Worm (Caenorhabditis elegans) whole organism, early embryonic: ENCODE data around the gene ZC250.5.

ENCODE experiments used
- B0310.2 ChIP-seq: sonication (generic microtip); optimal IDR thresholded peaks from 2 replicates; lab custom pipeline; 2016; ENCODE audit warnings: mild to moderate bottlenecking, missing genetic modification characterization, missing compliant biosample characterization
- F13C5.2 ChIP-seq: sonication (generic microtip); optimal IDR thresholded peaks from 2 replicates; lab custom pipeline; 2017; ENCODE audit warnings: mild to moderate bottlenecking, missing genetic modification characterization, inconsistent platforms, missing compliant biosample characterization
- aly-1 ChIP-seq: sonication (generic microtip); optimal IDR thresholded peaks from 2 replicates; lab custom pipeline; 2016; ENCODE audit warnings: missing genetic modification characterization, missing compliant biosample characterization
- ama-1 ChIP-seq: fragments of 150-350 bp; optimal IDR thresholded peaks from 2 replicates; lab custom pipeline; 2014
- ceh-13 ChIP-seq: fragments of 200-800 bp; sonication (Bioruptor generic); optimal IDR thresholded peaks from 2 replicates; lab custom pipeline; 2018; ENCODE audit warnings: mild to moderate bottlenecking, missing genetic modification characterization, missing compliant biosample characterization
- ceh-36 ChIP-seq: sonication (generic microtip); optimal IDR thresholded peaks from 2 replicates; lab custom pipeline; 2016; ENCODE audit warnings: missing genetic modification characterization, inconsistent platforms, missing compliant biosample characterization
- ets-7 ChIP-seq: sonication (generic microtip); optimal IDR thresholded peaks from 2 replicates; lab custom pipeline; 2016; ENCODE audit warnings: missing genotype, missing genetic modification characterization, missing compliant biosample characterization
- flt-1 ChIP-seq: fragments of 200-800 bp; sonication (Bioruptor generic); IDR thresholded peaks from 2 replicates; pipeline ENCODE4 v1.3.6; 2022; ENCODE audit warnings: missing genetic modification characterization, missing compliant biosample characterization
- hmbx-1 ChIP-seq: sonication (generic microtip); optimal IDR thresholded peaks from 2 replicates; lab custom pipeline; 2016; ENCODE audit warnings: mild to moderate bottlenecking, missing genetic modification characterization, missing compliant biosample characterization
- hmg-4 ChIP-seq: fragments of 200-800 bp; sonication (Bioruptor generic); optimal IDR thresholded peaks from 2 replicates; lab custom pipeline; 2018; ENCODE audit warnings: mild to moderate bottlenecking, missing genetic modification characterization, missing compliant biosample characterization
- hnd-1 ChIP-seq: sonication (generic microtip); optimal IDR thresholded peaks from 2 replicates; lab custom pipeline; 2016; ENCODE audit warnings: missing genetic modification characterization, missing compliant biosample characterization
- pes-1 ChIP-seq: fragments of 200-800 bp; sonication (Bioruptor generic); IDR thresholded peaks from 2 replicates; pipeline ENCODE4 v1.3.6; 2022; ENCODE audit warnings: missing genetic modification reagents, missing genetic modification characterization, missing compliant biosample characterization
- scrt-1 ChIP-seq: fragments of 200-800 bp; sonication (Bioruptor generic); IDR thresholded peaks from 2 replicates; pipeline ENCODE4 v1.3.6; 2022; ENCODE audit warnings: missing genetic modification characterization, missing compliant biosample characterization
- sea-1 ChIP-seq: fragments of 200-800 bp; sonication (Bioruptor generic); conservative IDR thresholded peaks from 2 replicates; pipeline ENCODE4 v1.3.6; 2022; ENCODE audit warnings: missing genetic modification characterization, missing compliant biosample characterization
- tbx-11 ChIP-seq: fragments of 200-800 bp; sonication (Bioruptor generic); IDR thresholded peaks from 2 replicates; pipeline ENCODE4 v1.3.6; 2022; ENCODE audit warnings: missing genetic modification characterization, missing compliant biosample characterization
- tbx-37 ChIP-seq: fragments of 200-800 bp; sonication (Bioruptor generic); conservative IDR thresholded peaks from 2 replicates; pipeline ENCODE4 v1.3.6; 2022; ENCODE audit warnings: missing genetic modification reagents, missing genetic modification characterization, missing compliant biosample characterization
- tra-4 ChIP-seq: sonication (generic microtip); optimal IDR thresholded peaks from 2 replicates; lab custom pipeline; 2017; ENCODE audit warnings: missing genetic modification characterization, missing compliant biosample characterization

Gene ZC250.5

ce11 chrV:5799373-5799772, 6.2 kb upstream of the ZC250.5 start, which contains the start of gene cyn-17:
TSS of gene cyn-17 (plus strand) at chrV:5799673.
- no peak for TF ChIP-seq ets-7 (tag; lab: Kevin White, UChicago)
- no peak for TF ChIP-seq B0310.2 (tag; lab: Kevin White, UChicago)
- TF ChIP-seq scrt-1 (GFP tag; lab: Robert Waterston, UW) = no peak
- no peak for TF ChIP-seq sea-1 (GFP tag; lab: Robert Waterston, UW)
- no peak for TF ChIP-seq hnd-1
- no peak for TF ChIP-seq hmg-4 (GFP tag; lab: Kevin White, UChicago)
- no peak for TF ChIP-seq aly-1 (tag; lab: Kevin White, UChicago)
- TF ChIP-seq pes-1 = no peak
- TF ChIP-seq tbx-11 (GFP tag; lab: Robert Waterston, UW) = no peak
- no peak for TF ChIP-seq hmbx-1

DNA sequence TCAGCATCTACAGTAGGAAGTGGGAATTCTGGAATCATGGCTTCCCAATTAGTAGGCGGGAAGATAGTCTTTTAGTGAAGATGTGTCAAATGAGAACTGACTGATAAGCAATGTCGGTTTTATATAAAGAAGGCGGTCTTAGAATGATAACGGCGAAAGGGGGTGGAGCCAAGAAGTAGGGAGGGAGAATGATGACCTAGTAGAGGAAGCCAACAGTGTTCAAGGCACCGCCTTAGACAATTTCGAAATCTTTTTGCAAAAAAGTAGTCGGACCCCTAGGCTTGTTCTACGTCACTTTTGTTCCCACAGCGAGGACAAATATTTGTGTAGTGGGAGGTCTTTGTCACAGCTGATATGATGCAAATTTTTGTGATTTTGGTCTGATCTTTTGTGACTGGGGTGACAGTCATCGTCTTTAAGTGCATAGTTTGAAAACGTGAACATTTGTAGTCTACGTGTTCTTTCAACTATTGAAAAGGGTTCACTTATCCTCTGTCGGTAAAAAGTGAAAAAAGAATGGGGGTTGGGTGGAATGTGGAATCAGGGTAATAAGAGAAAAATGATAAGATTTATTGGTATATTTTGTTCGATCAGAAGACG, 7.6 kb downstream of the ZC250.5 start, which contains the start of gene ZC250.4:
Gene ZC250.4, minus strand, starts transcription at position 78 of the 600 bp plus-strand sequence.
- TF ChIP-seq tbx-11 (GFP tag; lab: Robert Waterston, UW) (no peak), flt-1 (GFP tag; lab: Robert Waterston, UW) (no peak), pes-1 (no peak), sea-1 (GFP tag; lab: Robert Waterston, UW) (no peak), tbx-37 (GFP tag; lab: Robert Waterston, UW) (no peak), hmbx-1 (no peak), ets-7 (tag; lab: Kevin White, UChicago) (no peak), hnd-1 (no peak), ceh-36 (tag; lab: Kevin White, UChicago) (no peak), F13C5.2 (tag; lab: Kevin White, UChicago) (no peak), tra-4 (no peak), ama-1 (lab: Kevin White, UChicago) (no peak), scrt-1 (GFP tag; lab: Robert Waterston, UW) (no peak), ceh-13 (GFP tag; lab: Kevin White, UChicago) (no peak)

DNA sequence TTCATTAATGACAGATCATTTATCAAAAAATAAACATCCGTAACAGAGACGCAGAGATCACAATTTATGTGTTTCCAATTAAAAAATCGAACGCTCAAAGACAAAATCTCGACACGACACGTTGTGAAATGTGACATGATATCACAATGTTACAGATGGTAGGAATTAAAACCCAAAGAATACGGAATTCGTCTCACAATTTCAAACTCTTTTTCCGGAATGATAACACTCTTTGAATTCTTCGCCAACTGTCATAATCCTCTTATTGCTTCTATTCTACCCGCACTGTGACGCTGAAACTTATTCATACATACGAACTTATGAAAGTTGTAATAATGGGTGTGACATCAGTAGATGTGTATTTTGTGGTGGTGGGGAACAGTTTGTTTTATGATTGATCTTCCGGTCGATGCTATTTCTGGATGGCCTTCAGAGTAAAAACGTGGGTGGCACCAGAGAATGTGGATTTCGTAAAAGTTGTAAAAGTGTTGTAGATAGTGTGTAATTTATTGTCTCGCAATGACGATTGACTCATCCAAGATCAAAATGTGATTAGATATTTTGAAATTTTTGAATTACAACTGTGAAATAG, 11.0 kb downstream of the ZC250.5 start:
- TF ChIP-seq F13C5.2 (tag; lab: Kevin White, UChicago) (no peak), tra-4 (no peak), ets-7 (tag; lab: Kevin White, UChicago) (no peak), sea-1 (GFP tag; lab: Robert Waterston, UW) (no peak), tbx-11 (GFP tag; lab: Robert Waterston, UW) (no peak), tbx-37 (GFP tag; lab: Robert Waterston, UW) (no peak), aly-1 (tag; lab: Kevin White, UChicago) (no peak), hmbx-1 (no peak), flt-1 (GFP tag; lab: Robert Waterston, UW) (no peak), B0310.2 (tag; lab: Kevin White, UChicago) (no peak)

DNA sequence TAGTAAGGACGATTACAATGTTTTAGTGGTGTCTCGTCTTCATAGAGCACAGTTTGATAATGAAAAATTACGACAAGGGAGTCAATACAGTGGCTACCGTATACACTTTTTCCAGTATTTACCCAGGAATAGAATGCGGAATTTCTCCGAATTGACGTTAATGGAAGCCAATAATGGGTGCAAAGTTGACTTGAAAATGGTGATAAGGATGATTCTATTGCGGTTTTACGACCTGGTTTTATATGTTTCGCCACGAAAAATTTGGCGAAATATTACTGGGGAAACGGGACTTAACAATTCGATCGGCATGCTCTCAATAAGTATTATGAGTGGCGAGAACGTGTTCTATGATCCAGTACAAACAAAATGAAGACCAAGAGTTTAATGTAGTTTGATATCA, 14.3 kb downstream of the ZC250.5 start:
- no peak for TF ChIP-seq F13C5.2 (tag; lab: Kevin White, UChicago)
- no peak for TF ChIP-seq hmbx-1
- no peak for TF ChIP-seq tbx-11 (GFP tag; lab: Robert Waterston, UW)
- TF ChIP-seq ets-7 (tag; lab: Kevin White, UChicago) = no peak
- no peak for TF ChIP-seq B0310.2 (tag; lab: Kevin White, UChicago)
- TF ChIP-seq tbx-37 (GFP tag; lab: Robert Waterston, UW) = no peak
- no peak for TF ChIP-seq scrt-1 (GFP tag; lab: Robert Waterston, UW)
- TF ChIP-seq flt-1 (GFP tag; lab: Robert Waterston, UW) = no peak
- TF ChIP-seq pes-1 = no peak
- no peak for TF ChIP-seq hmg-4 (GFP tag; lab: Kevin White, UChicago)
- no peak for TF ChIP-seq ceh-13 (GFP tag; lab: Kevin White, UChicago)
- TF ChIP-seq tra-4 = no peak
- TF ChIP-seq ceh-36 (tag; lab: Kevin White, UChicago) = no peak
- TF ChIP-seq hnd-1 = no peak

ce11 chrV:5820401-5820800, 14.8 kb downstream of the ZC250.5 start:
- TF ChIP-seq hmg-4 (GFP tag; lab: Kevin White, UChicago) (no peak), ama-1 (lab: Kevin White, UChicago) (no peak), B0310.2 (tag; lab: Kevin White, UChicago) (no peak), scrt-1 (GFP tag; lab: Robert Waterston, UW) (no peak), hnd-1 (no peak), ceh-13 (GFP tag; lab: Kevin White, UChicago) (no peak), tbx-11 (GFP tag; lab: Robert Waterston, UW) (no peak), hmbx-1 (no peak), sea-1 (GFP tag; lab: Robert Waterston, UW) (no peak), ceh-36 (tag; lab: Kevin White, UChicago) (no peak), tra-4 (no peak), ets-7 (tag; lab: Kevin White, UChicago) (no peak), aly-1 (tag; lab: Kevin White, UChicago) (no peak), F13C5.2 (tag; lab: Kevin White, UChicago) (no peak), tbx-37 (GFP tag; lab: Robert Waterston, UW) (no peak), pes-1 (no peak)

ce11 chrV:5821451-5822143, 16.0 kb downstream of the ZC250.5 start:
- TF ChIP-seq hmbx-1 (no peak), flt-1 (GFP tag; lab: Robert Waterston, UW) (no peak), ama-1 (lab: Kevin White, UChicago) (no peak), ceh-13 (GFP tag; lab: Kevin White, UChicago) (no peak)

DNA sequence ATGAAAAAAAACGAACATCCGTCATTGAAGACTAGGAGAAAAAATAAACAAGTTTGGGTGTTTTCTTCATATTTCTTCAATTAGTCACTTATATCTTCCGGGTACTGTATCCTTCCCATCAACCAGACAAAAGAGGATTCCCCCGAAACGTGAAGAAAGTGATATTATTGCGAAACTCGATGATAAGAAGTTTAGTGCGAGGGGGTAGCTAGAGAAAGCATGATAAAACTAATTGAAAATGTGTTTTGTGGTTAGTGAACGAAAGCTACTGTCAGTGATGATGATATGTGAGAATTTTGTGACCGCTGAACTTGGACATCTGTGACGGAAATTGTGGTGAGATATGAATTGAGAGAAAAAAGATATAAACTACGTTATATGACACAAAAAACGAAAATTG, 17.4 kb downstream of the ZC250.5 start:
- TF ChIP-seq ama-1 (lab: Kevin White, UChicago) (no peak), aly-1 (tag; lab: Kevin White, UChicago) (no peak), sea-1 (GFP tag; lab: Robert Waterston, UW) (no peak), F13C5.2 (tag; lab: Kevin White, UChicago) (no peak)
